Worm (Caenorhabditis elegans): ENCODE data around the gene srb-11.

The srb-11 gene

ce11 chrIII:6464913-6465312 is 27.8 kb downstream of the srb-11 start, which contains the start of gene nduf-2.2:
TSS of gene nduf-2.2 (plus strand) at chrIII:6465222.
- TF ChIP-seq tbx-37 (GFP tag; conservative IDR thresholded peaks at IDR 0.05) = no peak
- no peak for TF ChIP-seq B0310.2 (tag; optimal IDR thresholded peaks at IDR 0.05)
- TF ChIP-seq tra-4 (tag; optimal IDR thresholded peaks at IDR 0.05) = no peak
- TF ChIP-seq tbx-11 (GFP tag; IDR thresholded peaks at IDR 0.05) = no peak
- TF ChIP-seq sea-1 (GFP tag; conservative IDR thresholded peaks at IDR 0.05) = no peak
- TF ChIP-seq flt-1 (GFP tag; IDR thresholded peaks at IDR 0.05) = no peak
- no peak for TF ChIP-seq F13C5.2 (tag; optimal IDR thresholded peaks at IDR 0.05)
- no peak for TF ChIP-seq ceh-13 (GFP tag; optimal IDR thresholded peaks at IDR 0.05)
- no peak for TF ChIP-seq scrt-1 (GFP tag; IDR thresholded peaks at IDR 0.05)
- TF ChIP-seq hmg-4 (GFP tag; optimal IDR thresholded peaks at IDR 0.05) = no peak
- no peak for TF ChIP-seq ama-1 (optimal IDR thresholded peaks at IDR 0.05)
- no peak for TF ChIP-seq pes-1 (GFP tag; IDR thresholded peaks at IDR 0.05)
- no peak for TF ChIP-seq hnd-1 (tag; optimal IDR thresholded peaks at IDR 0.05)
- TF ChIP-seq ets-7 (tag; optimal IDR thresholded peaks at IDR 0.05) = no peak
- no peak for TF ChIP-seq ceh-36 (tag; optimal IDR thresholded peaks at IDR 0.05)
- no peak for TF ChIP-seq aly-1 (tag; optimal IDR thresholded peaks at IDR 0.05)
- TF ChIP-seq hmbx-1 (tag; optimal IDR thresholded peaks at IDR 0.05) = no peak

ce11 chrIII:6464113-6464571 is 28.6 kb downstream of the srb-11 start:
- TF ChIP-seq F13C5.2 (tag; optimal IDR thresholded peaks at IDR 0.05) (peak; percentile 29), aly-1 (tag; optimal IDR thresholded peaks at IDR 0.05) (peak; percentile 66), tbx-37 (GFP tag; conservative IDR thresholded peaks at IDR 0.05) (no peak), tbx-11 (GFP tag; IDR thresholded peaks at IDR 0.05) (no peak), pes-1 (GFP tag; IDR thresholded peaks at IDR 0.05) (no peak; the same call in 1 of the 2 replicates), flt-1 (GFP tag; IDR thresholded peaks at IDR 0.05) (0 out of 2 replicates have a peak, but pooled peaks have one; percentile 22), hmg-4 (GFP tag; optimal IDR thresholded peaks at IDR 0.05) (peak; percentile 39), tra-4 (tag; optimal IDR thresholded peaks at IDR 0.05) (no peak), ama-1 (optimal IDR thresholded peaks at IDR 0.05) (no peak), sea-1 (GFP tag; conservative IDR thresholded peaks at IDR 0.05) (0 out of 2 replicates have a peak, but pooled peaks have one; percentile 19), ets-7 (tag; optimal IDR thresholded peaks at IDR 0.05) (no peak), ceh-13 (GFP tag; optimal IDR thresholded peaks at IDR 0.05) (no peak), hmbx-1 (tag; optimal IDR thresholded peaks at IDR 0.05) (no peak), hnd-1 (tag; optimal IDR thresholded peaks at IDR 0.05) (no peak), scrt-1 (GFP tag; IDR thresholded peaks at IDR 0.05) (no peak), ceh-36 (tag; optimal IDR thresholded peaks at IDR 0.05) (no peak)

ce11 chrIII:6463679-6464078 is 29.0 kb downstream of the srb-11 start, which contains the start of gene dlc-1:
TSS of gene dlc-1 (minus strand) at chrIII:6463779.
- TF ChIP-seq scrt-1 (GFP tag; IDR thresholded peaks at IDR 0.05) = no peak
- no peak for TF ChIP-seq tra-4 (tag; optimal IDR thresholded peaks at IDR 0.05)
- TF ChIP-seq B0310.2 (tag; optimal IDR thresholded peaks at IDR 0.05) = no peak
- no peak for TF ChIP-seq ceh-13 (GFP tag; optimal IDR thresholded peaks at IDR 0.05)
- TF ChIP-seq pes-1 (GFP tag; IDR thresholded peaks at IDR 0.05) = no peak
- no peak for TF ChIP-seq hmbx-1 (tag; optimal IDR thresholded peaks at IDR 0.05)
- TF ChIP-seq flt-1 (GFP tag; IDR thresholded peaks at IDR 0.05) = no peak
- no peak for TF ChIP-seq hnd-1 (tag; optimal IDR thresholded peaks at IDR 0.05)
- TF ChIP-seq ama-1 (optimal IDR thresholded peaks at IDR 0.05) = no peak
- no peak for TF ChIP-seq hmg-4 (GFP tag; optimal IDR thresholded peaks at IDR 0.05)
- no peak for TF ChIP-seq ceh-36 (tag; optimal IDR thresholded peaks at IDR 0.05)

- no peak for TF ChIP-seq aly-1 (tag; optimal IDR thresholded peaks at IDR 0.05)
- no peak for TF ChIP-seq hnd-1 (tag; optimal IDR thresholded peaks at IDR 0.05)
- TF ChIP-seq pes-1 (GFP tag; IDR thresholded peaks at IDR 0.05) = no peak
- no peak for TF ChIP-seq ets-7 (tag; optimal IDR thresholded peaks at IDR 0.05)
- no peak for TF ChIP-seq tbx-37 (GFP tag; conservative IDR thresholded peaks at IDR 0.05)
- no peak for TF ChIP-seq hmbx-1 (tag; optimal IDR thresholded peaks at IDR 0.05)
- TF ChIP-seq scrt-1 (GFP tag; IDR thresholded peaks at IDR 0.05) = no peak
- no peak for TF ChIP-seq tra-4 (tag; optimal IDR thresholded peaks at IDR 0.05)
- TF ChIP-seq F13C5.2 (tag; optimal IDR thresholded peaks at IDR 0.05) = no peak
- TF ChIP-seq hmg-4 (GFP tag; optimal IDR thresholded peaks at IDR 0.05) = no peak
- no peak for TF ChIP-seq ama-1 (optimal IDR thresholded peaks at IDR 0.05)
- TF ChIP-seq B0310.2 (tag; optimal IDR thresholded peaks at IDR 0.05) = no peak
- no peak for TF ChIP-seq sea-1 (GFP tag; conservative IDR thresholded peaks at IDR 0.05)
- TF ChIP-seq ceh-36 (tag; optimal IDR thresholded peaks at IDR 0.05) = no peak
- no peak for TF ChIP-seq flt-1 (GFP tag; IDR thresholded peaks at IDR 0.05)
- no peak for TF ChIP-seq ceh-13 (GFP tag; optimal IDR thresholded peaks at IDR 0.05)
- no peak for TF ChIP-seq tbx-11 (GFP tag; IDR thresholded peaks at IDR 0.05)
Observed at ce11 chrIII:6462610-6463009, 30.1 kb downstream of the srb-11 start, which contains the start of gene T26A5.8. TSS of gene T26A5.8 (minus strand) at chrIII:6462856.

ce11 chrIII:6459820-6460219 is 32.9 kb downstream of the srb-11 start, which contains the start of gene algn-1:
TSS of gene algn-1 (plus strand) at chrIII:6460120.
- TF ChIP-seq hmbx-1 (tag; optimal IDR thresholded peaks at IDR 0.05) = no peak
- TF ChIP-seq F13C5.2 (tag; optimal IDR thresholded peaks at IDR 0.05) = no peak
- no peak for TF ChIP-seq tbx-37 (GFP tag; conservative IDR thresholded peaks at IDR 0.05)
- no peak for TF ChIP-seq tra-4 (tag; optimal IDR thresholded peaks at IDR 0.05)
- no peak for TF ChIP-seq hmg-4 (GFP tag; optimal IDR thresholded peaks at IDR 0.05)
- TF ChIP-seq ama-1 (optimal IDR thresholded peaks at IDR 0.05) = no peak
- no peak for TF ChIP-seq ets-7 (tag; optimal IDR thresholded peaks at IDR 0.05)
- TF ChIP-seq pes-1 (GFP tag; IDR thresholded peaks at IDR 0.05) = no peak
- no peak for TF ChIP-seq scrt-1 (GFP tag; IDR thresholded peaks at IDR 0.05)
- no peak for TF ChIP-seq ceh-13 (GFP tag; optimal IDR thresholded peaks at IDR 0.05)
- TF ChIP-seq ceh-36 (tag; optimal IDR thresholded peaks at IDR 0.05) = no peak
- TF ChIP-seq B0310.2 (tag; optimal IDR thresholded peaks at IDR 0.05) = no peak
- no peak for TF ChIP-seq aly-1 (tag; optimal IDR thresholded peaks at IDR 0.05)

- TF ChIP-seq hmbx-1 (tag; optimal IDR thresholded peaks at IDR 0.05) (no peak), ceh-13 (GFP tag; optimal IDR thresholded peaks at IDR 0.05) (no peak)
Observed at ce11 chrIII:6454183-6454582, 38.5 kb downstream of the srb-11 start, which contains the start of gene jhdm-1. TSS of gene jhdm-1 (plus strand) at chrIII:6454483.

ce11 chrIII:6453665-6454064 is 39.0 kb downstream of the srb-11 start:
- TF ChIP-seq ama-1 (optimal IDR thresholded peaks at IDR 0.05) (no peak), tbx-37 (GFP tag; conservative IDR thresholded peaks at IDR 0.05) (0 out of 2 replicates have a peak, but pooled peaks have one; percentile 46), aly-1 (tag; optimal IDR thresholded peaks at IDR 0.05) (no peak), ceh-13 (GFP tag; optimal IDR thresholded peaks at IDR 0.05) (no peak), scrt-1 (GFP tag; IDR thresholded peaks at IDR 0.05) (no peak), tbx-11 (GFP tag; IDR thresholded peaks at IDR 0.05) (peak; percentile 38; the same call in 1 of the 2 replicates), hnd-1 (tag; optimal IDR thresholded peaks at IDR 0.05) (peak; percentile 28), B0310.2 (tag; optimal IDR thresholded peaks at IDR 0.05) (peak; percentile 39), tra-4 (tag; optimal IDR thresholded peaks at IDR 0.05) (no peak), flt-1 (GFP tag; IDR thresholded peaks at IDR 0.05) (0 out of 2 replicates have a peak, but pooled peaks have one; percentile 42), ets-7 (tag; optimal IDR thresholded peaks at IDR 0.05) (peak; percentile 65), F13C5.2 (tag; optimal IDR thresholded peaks at IDR 0.05) (peak; percentile 83), pes-1 (GFP tag; IDR thresholded peaks at IDR 0.05) (peak; percentile 70), hmg-4 (GFP tag; optimal IDR thresholded peaks at IDR 0.05) (peak; percentile 62), ceh-36 (tag; optimal IDR thresholded peaks at IDR 0.05) (peak; percentile 37), hmbx-1 (tag; optimal IDR thresholded peaks at IDR 0.05) (no peak), sea-1 (GFP tag; conservative IDR thresholded peaks at IDR 0.05) (peak; percentile 64; the same call in 1 of the 2 replicates)

All from whole organism, early embryonic.